Fruit fly (Drosophila melanogaster) whole organism, prepupa: ENCODE measurements around the gene Ctl1.

Experiments used
- Blimp-1 ChIP-seq: fragments of 200-800 bp; sonication (Bioruptor generic); optimal IDR thresholded peaks from 3 replicates; lab custom pipeline; 2017; ENCODE audit warnings: missing biosample characterization, missing genetic modification characterization, mild to moderate bottlenecking, moderate library complexity, missing genetic modification reagents
- CG11762 ChIP-seq: fragments of 200-800 bp; sonication (Bioruptor generic); optimal IDR thresholded peaks from 3 replicates; lab custom pipeline; 2016; ENCODE audit warnings: missing biosample characterization, missing genetic modification characterization; ENCODE audit not compliant: insufficient read depth
- CG11902 ChIP-seq: fragments of 200-800 bp; sonication (Bioruptor generic); optimal IDR thresholded peaks from 3 replicates; lab custom pipeline; 2016; ENCODE audit warnings: missing biosample characterization, missing genetic modification characterization
- CG1621 ChIP-seq: fragments of 200-800 bp; sonication (Bioruptor generic); optimal IDR thresholded peaks from 3 replicates; lab custom pipeline; 2018; ENCODE audit warnings: missing biosample characterization, mild to moderate bottlenecking, missing genetic modification characterization
- CG3032 ChIP-seq: fragments of 200-800 bp; optimal IDR thresholded peaks from 2 replicates; lab custom pipeline; 2019; ENCODE audit warnings: missing biosample characterization, mild to moderate bottlenecking, missing genetic modification characterization, moderate library complexity
- CG31627 ChIP-seq: fragments of 200-800 bp; sonication (Bioruptor generic); optimal IDR thresholded peaks from 3 replicates; lab custom pipeline; 2016; ENCODE audit warnings: missing biosample characterization, missing genetic modification characterization
- CG3919 ChIP-seq: fragments of 200-800 bp; sonication (Bioruptor generic); optimal IDR thresholded peaks from 3 replicates; lab custom pipeline; 2016; ENCODE audit warnings: missing biosample characterization, missing genetic modification characterization
- CG4318 ChIP-seq: fragments of 200-800 bp; sonication (Bioruptor generic); optimal IDR thresholded peaks from 3 replicates; lab custom pipeline; 2017; ENCODE audit warnings: missing biosample characterization, mild to moderate bottlenecking, missing genetic modification characterization
- CG6163 ChIP-seq: fragments of 200-800 bp; sonication (Bioruptor generic); IDR thresholded peaks from 3 replicates; pipeline ENCODE4 v1.3.6; 2022; ENCODE audit warnings: missing biosample characterization, missing genetic modification characterization
- CG6276 ChIP-seq: fragments of 200-800 bp; sonication (Bioruptor generic); optimal IDR thresholded peaks from 2 replicates; lab custom pipeline; 2017; ENCODE audit warnings: missing biosample characterization, mild to moderate bottlenecking, missing genetic modification characterization
- CG6792 ChIP-seq: fragments of 200-800 bp; sonication (Bioruptor generic); optimal IDR thresholded peaks from 3 replicates; lab custom pipeline; 2016; ENCODE audit warnings: missing biosample characterization, missing genetic modification characterization
- CG6808 ChIP-seq: fragments of 200-800 bp; sonication (Bioruptor generic); optimal IDR thresholded peaks from 3 replicates; lab custom pipeline; 2017; ENCODE audit warnings: missing biosample characterization, missing genetic modification characterization, mild to moderate bottlenecking, moderate library complexity, missing genetic modification reagents
- CG8119 ChIP-seq: fragments of 200-800 bp; sonication (Bioruptor generic); IDR thresholded peaks from 3 replicates; pipeline ENCODE4 v1.3.6; 2022; ENCODE audit warnings: missing biosample characterization, missing genetic modification characterization
- CG8632 ChIP-seq: fragments of 200-800 bp; sonication (Bioruptor generic); optimal IDR thresholded peaks from 3 replicates; lab custom pipeline; 2016; ENCODE audit warnings: missing biosample characterization, missing genetic modification characterization
- Eip75B ChIP-seq: fragments of 200-800 bp; sonication (Bioruptor generic); optimal IDR thresholded peaks from 3 replicates; lab custom pipeline; 2016; ENCODE audit warnings: missing biosample characterization, missing genetic modification characterization
- Eip78C ChIP-seq: fragments of 200-800 bp; sonication (Bioruptor generic); peaks from one replicate; lab custom pipeline; 2016; ENCODE audit warnings: missing biosample characterization, missing genetic modification characterization
- Hr39 ChIP-seq: fragments of 200-800 bp; sonication (Bioruptor generic); optimal IDR thresholded peaks from 2 replicates; lab custom pipeline; 2016; ENCODE audit warnings: missing biosample characterization, missing genetic modification characterization
- Hr4 ChIP-seq: fragments of 200-800 bp; sonication (Bioruptor generic); optimal IDR thresholded peaks from 3 replicates; lab custom pipeline; 2016; ENCODE audit warnings: missing biosample characterization, missing genetic modification characterization
- Lpt ChIP-seq: fragments of 200-800 bp; sonication (Bioruptor generic); optimal IDR thresholded peaks from 3 replicates; lab custom pipeline; 2016; ENCODE audit warnings: missing biosample characterization, missing genetic modification characterization
- Smox ChIP-seq: fragments of 200-800 bp; sonication (Bioruptor generic); optimal IDR thresholded peaks from 3 replicates; lab custom pipeline; 2016; ENCODE audit warnings: missing biosample characterization, missing genetic modification characterization
- Sox102F ChIP-seq: fragments of 200-800 bp; sonication (Bioruptor generic); optimal IDR thresholded peaks from 2 replicates; lab custom pipeline; 2016; ENCODE audit warnings: missing biosample characterization, mild to moderate bottlenecking, missing genetic modification characterization
- Sox14 ChIP-seq: fragments of 200-800 bp; sonication (Bioruptor generic); optimal IDR thresholded peaks from 3 replicates; lab custom pipeline; 2016; ENCODE audit warnings: missing biosample characterization, missing genetic modification characterization
- cyc ChIP-seq: fragments of 200-800 bp; sonication (Bioruptor generic); optimal IDR thresholded peaks from 3 replicates; lab custom pipeline; 2016; ENCODE audit warnings: missing biosample characterization, missing genetic modification characterization
- dsx ChIP-seq: fragments of 200-800 bp; optimal IDR thresholded peaks from 3 replicates; lab custom pipeline; 2019; ENCODE audit warnings: missing biosample characterization, mild to moderate bottlenecking, missing genetic modification characterization, moderate library complexity; ENCODE audit not compliant: poor library complexity, severe bottlenecking
- esn ChIP-seq: fragments of 200-800 bp; sonication (Bioruptor generic); optimal IDR thresholded peaks from 2 replicates; lab custom pipeline; 2016; ENCODE audit warnings: missing biosample characterization, mild to moderate bottlenecking, missing genetic modification characterization, moderate library complexity
- fd59A ChIP-seq: fragments of 200-800 bp; sonication (Bioruptor generic); optimal IDR thresholded peaks from 2 replicates; lab custom pipeline; 2017; ENCODE audit warnings: missing biosample characterization, mild to moderate bottlenecking, missing genetic modification characterization, missing genetic modification reagents
- fkh ChIP-seq: fragments of 200-800 bp; sonication (Bioruptor generic); optimal IDR thresholded peaks from 3 replicates; lab custom pipeline; 2017; ENCODE audit warnings: missing biosample characterization, mild to moderate bottlenecking, missing genetic modification characterization, moderate library complexity
- net ChIP-seq: fragments of 200-800 bp; sonication (Bioruptor generic); optimal IDR thresholded peaks from 3 replicates; lab custom pipeline; 2016; ENCODE audit warnings: missing biosample characterization, missing genetic modification characterization
- pdm3 ChIP-seq: fragments of 200-800 bp; sonication (Bioruptor generic); optimal IDR thresholded peaks from 3 replicates; lab custom pipeline; 2016; ENCODE audit warnings: missing biosample characterization, missing genetic modification characterization
- spab ChIP-seq: fragments of 200-800 bp; sonication (Bioruptor generic); optimal IDR thresholded peaks from 2 replicates; lab custom pipeline; 2017; ENCODE audit warnings: missing biosample characterization, mild to moderate bottlenecking, missing genetic modification characterization, missing genetic modification reagents
- svp ChIP-seq: fragments of 200-800 bp; sonication (Bioruptor generic); peaks from one replicate; lab custom pipeline; 2016; ENCODE audit warnings: missing biosample characterization, missing genetic modification characterization
- topi ChIP-seq: fragments of 200-800 bp; sonication (Bioruptor generic); optimal IDR thresholded peaks from 3 replicates; lab custom pipeline; 2016; ENCODE audit warnings: missing biosample characterization, missing genetic modification characterization
- vri ChIP-seq: fragments of 200-800 bp; sonication (Bioruptor generic); optimal IDR thresholded peaks from 3 replicates; lab custom pipeline; 2016; ENCODE audit warnings: missing biosample characterization, mild to moderate bottlenecking, missing genetic modification characterization

The Ctl1 gene

dm6 chr3L:4230357-4230901 is 47.3 kb upstream of the Ctl1 start (continued):
- TF ChIP-seq CG6163 (GFP tag; lab: Robert Waterston, UW) (peak; percentile 87), CG11902 (GFP tag; lab: Kevin White, UChicago) (peak; percentile 79), CG1621 (tag; lab: Kevin White, UChicago) (peak; percentile 88), CG8632 (GFP tag; lab: Kevin White, UChicago) (peak; percentile 82), fd59A (GFP tag; lab: Kevin White, UChicago) (peak; percentile 93), CG31627 (GFP tag; lab: Kevin White, UChicago) (peak; percentile 52), CG4318 (GFP tag; lab: Kevin White, UChicago) (peak; percentile 93), CG3032 (peak; percentile 94), Blimp-1 (GFP tag; lab: Kevin White, UChicago) (no peak), cyc (GFP tag; lab: Kevin White, UChicago) (peak; percentile 65), Lpt (GFP tag; lab: Kevin White, UChicago) (peak; percentile 92), net (GFP tag; lab: Kevin White, UChicago) (peak; percentile 89), CG3919 (GFP tag; lab: Kevin White, UChicago) (peak; percentile 93), CG8119 (GFP tag; lab: Robert Waterston, UW) (peak; percentile 96), CG6792 (GFP tag; lab: Kevin White, UChicago) (peak; percentile 83), CG11762 (GFP tag; lab: Kevin White, UChicago) (peak; percentile 91), dsx (GFP tag; lab: Kevin White, UChicago) (peak; percentile 89), pdm3 (GFP tag; lab: Kevin White, UChicago) (peak; percentile 93), topi (GFP tag; lab: Kevin White, UChicago) (peak; percentile 72), Hr4 (GFP tag; lab: Kevin White, UChicago) (peak; percentile 97), Sox102F (peak; percentile 39), CG6808 (GFP tag; lab: Kevin White, UChicago) (peak; percentile 95), Smox (GFP tag; lab: Kevin White, UChicago) (peak; percentile 33), spab (GFP tag; lab: Kevin White, UChicago) (peak; percentile 93)
- TF ChIP-seq, all 60 proteins: peak for 54

- TF ChIP-seq dsx (GFP tag; lab: Kevin White, UChicago) (no peak), CG11762 (GFP tag; lab: Kevin White, UChicago) (no peak), svp (GFP tag; lab: Kevin White, UChicago) (peak; percentile 96), CG6163 (GFP tag; lab: Robert Waterston, UW) (no peak), CG6276 (GFP tag; lab: Kevin White, UChicago) (no peak)
- TF ChIP-seq, all 60 proteins: peak for 1
Measured at dm6 chr3L:4231401-4232014, 46.3 kb upstream of the Ctl1 start.

- no peak for TF ChIP-seq Eip75B (GFP tag; lab: Kevin White, UChicago)
- peak; percentile 22 for TF ChIP-seq CG1621 (tag; lab: Kevin White, UChicago)
Measured at dm6 chr3L:4232227-4232626, 45.5 kb upstream of the Ctl1 start.

- no peak for TF ChIP-seq Sox14 (GFP tag; lab: Kevin White, UChicago)
- TF ChIP-seq fkh (GFP tag; lab: Kevin White, UChicago): no peak
- TF ChIP-seq CG4318 (GFP tag; lab: Kevin White, UChicago): no peak
- peak; percentile 18 for TF ChIP-seq svp (GFP tag; lab: Kevin White, UChicago)
- TF ChIP-seq Eip78C (GFP tag; lab: Kevin White, UChicago): peak; percentile 50
- no peak for TF ChIP-seq Lpt (GFP tag; lab: Kevin White, UChicago)
- peak; percentile 18 for TF ChIP-seq vri (GFP tag; lab: Kevin White, UChicago)
- peak; percentile 14 for TF ChIP-seq esn (GFP tag; lab: Kevin White, UChicago)
- no peak for TF ChIP-seq dsx (GFP tag; lab: Kevin White, UChicago)
- peak; percentile 23 for TF ChIP-seq Hr39
Measured at dm6 chr3L:4232724-4233367, 44.9 kb upstream of the Ctl1 start.
